Fruit fly (Drosophila melanogaster): ENCODE measurements around the gene CG13998.
A peak's percentile ranks its signal among the peaks of the same experiment; 100 is the strongest.

CG13998 gene

dm6 chr2L:5948775-5949526 is 7.7 kb downstream of the CG13998 start, which contains the start of gene CG9044 (continued):
- TF ChIP-seq chinmo (GFP tag; IDR thresholded peaks at IDR 0.05; ENCODE audit: partially characterized antibody) (peak; percentile 81; the same call in 2 of the 4 replicates), CG2199 (GFP tag; IDR thresholded peaks at IDR 0.05) (no peak), CG5180 (GFP tag; optimal IDR thresholded peaks at IDR 0.05) (no peak), CG14667 (GFP tag; IDR thresholded peaks at IDR 0.05) (no peak), Hr51 (GFP tag; optimal IDR thresholded peaks at IDR 0.05) (peak in 1 of 2 experiments; percentile 66), sim (GFP tag; IDR thresholded peaks at IDR 0.05) (no peak), maf-S (GFP tag; optimal IDR thresholded peaks at IDR 0.05) (peak; percentile 38), inv (GFP tag; IDR thresholded peaks at IDR 0.05; ENCODE audit: partially characterized antibody) (peak; percentile 91), CTCF (GFP tag; optimal IDR thresholded peaks at IDR 0.05) (peak; percentile 94), CG3065 (GFP tag; optimal IDR thresholded peaks at IDR 0.05) (no peak), fd3F (GFP tag; optimal IDR thresholded peaks at IDR 0.05) (peak; percentile 46), bcd (GFP tag; optimal IDR thresholded peaks at IDR 0.05) (no peak), sc (optimal IDR thresholded peaks at IDR 0.05) (no peak), sc (GFP tag; optimal IDR thresholded peaks at IDR 0.05) (peak; percentile 1), z (GFP tag; IDR thresholded peaks at IDR 0.05) (no peak), Hr3 (GFP tag; optimal IDR thresholded peaks at IDR 0.05) (peak; percentile 68), H15 (GFP tag; IDR thresholded peaks at IDR 0.05) (no peak), ap (GFP tag; IDR thresholded peaks at IDR 0.05) (no peak), CG7987 (GFP tag; optimal IDR thresholded peaks at IDR 0.05) (no peak), ac (GFP tag; optimal IDR thresholded peaks at IDR 0.05) (no peak), az2 (GFP tag; optimal IDR thresholded peaks at IDR 0.05) (peak; percentile 44), Gsc (GFP tag; IDR thresholded peaks at IDR 0.05) (no peak), oc (tag; optimal IDR thresholded peaks at IDR 0.05) (no peak), CG11723 (GFP tag; optimal IDR thresholded peaks at IDR 0.05) (no peak), Asciz (GFP tag; optimal IDR thresholded peaks at IDR 0.05) (no peak), wek (GFP tag; optimal IDR thresholded peaks at IDR 0.05) (no peak), scrt (GFP tag; optimal IDR thresholded peaks at IDR 0.05) (no peak), gro (GFP tag; optimal IDR thresholded peaks at IDR 0.05) (peak; percentile 34), E2f2 (GFP tag; IDR thresholded peaks at IDR 0.05) (peak; percentile 76), mld (GFP tag; IDR thresholded peaks at IDR 0.05; ENCODE audit: partially characterized antibody) (peak; percentile 89), hkb (optimal IDR thresholded peaks at IDR 0.05) (no peak), hkb (GFP tag; IDR thresholded peaks at IDR 0.05) (no peak), CG2875 (GFP tag; optimal IDR thresholded peaks at IDR 0.05) (no peak), ewg (GFP tag; optimal IDR thresholded peaks at IDR 0.05) (peak; percentile 63), fru (optimal IDR thresholded peaks at IDR 0.05) (no peak), CG4707 (GFP tag; optimal IDR thresholded peaks at IDR 0.05) (no peak), sisA (GFP tag; IDR thresholded peaks at IDR 0.05) (peak; percentile 52), CG13424 (tag; optimal IDR thresholded peaks at IDR 0.05) (peak; percentile 57), CG2712 (tag; optimal IDR thresholded peaks at IDR 0.05) (peak; percentile 67), Dbx (GFP tag; IDR thresholded peaks at IDR 0.05) (peak; percentile 63; the same call in 1 of the 3 replicates), CG30403 (GFP tag; optimal IDR thresholded peaks at IDR 0.05) (peak; percentile 74), CG10209 (GFP tag; optimal IDR thresholded peaks at IDR 0.05) (peak; percentile 3), Atf6 (GFP tag; IDR thresholded peaks at IDR 0.05) (no peak), CG12299 (tag; optimal IDR thresholded peaks at IDR 0.05) (peak; percentile 19), sens-2 (GFP tag; IDR thresholded peaks at IDR 0.05) (no peak), CG5245 (GFP tag; optimal IDR thresholded peaks at IDR 0.05) (no peak), chif (GFP tag; optimal IDR thresholded peaks at IDR 0.05) (peak; percentile 1 to 46), CG17359 (tag; optimal IDR thresholded peaks at IDR 0.05) (no peak), Neu2 (GFP tag; optimal IDR thresholded peaks at IDR 0.05; ENCODE audit: borderline replicate concordance) (peak; percentile 30), jing (GFP tag; optimal IDR thresholded peaks at IDR 0.05) (no peak), CG11696 (GFP tag; IDR thresholded peaks at IDR 0.05) (no peak)

All from whole organism, embryonic.